Fruit fly (Drosophila melanogaster): ENCODE measurements around the gene CG43774.

CG43774 gene

dm6 chr2L:4045185-4045814 is 36.8 kb downstream of the CG43774 start (continued):
- TF ChIP-seq dati (GFP tag; IDR thresholded peaks at IDR 0.05) (no peak), CkIIα-i1 (GFP tag; IDR thresholded peaks at IDR 0.05) (no peak), mam (GFP tag; optimal IDR thresholded peaks at IDR 0.05) (no peak), seq (GFP tag; IDR thresholded peaks at IDR 0.05) (no peak), ind (GFP tag; optimal IDR thresholded peaks at IDR 0.05) (peak; percentile 17), CG9932 (GFP tag; IDR thresholded peaks at IDR 0.05) (no peak), prd (optimal IDR thresholded peaks at IDR 0.05) (no peak), prd (GFP tag; IDR thresholded peaks at IDR 0.05) (peak; percentile 77; the same call in 2 of the 3 replicates), HLHmδ (GFP tag; optimal IDR thresholded peaks at IDR 0.05) (no peak), E2f2 (GFP tag; IDR thresholded peaks at IDR 0.05) (peak; percentile 26; the same call in 1 of the 2 replicates), Ada2b (GFP tag; IDR thresholded peaks at IDR 0.05) (no peak), BEAF-32 (GFP tag; optimal IDR thresholded peaks at IDR 0.05) (no peak), CG2875 (GFP tag; optimal IDR thresholded peaks at IDR 0.05) (peak; percentile 70), CG6791 (GFP tag; IDR thresholded peaks at IDR 0.05; ENCODE audit: partially characterized antibody) (no peak), CG1647 (GFP tag; optimal IDR thresholded peaks at IDR 0.05) (no peak), Sry-δ (GFP tag; optimal IDR thresholded peaks at IDR 0.05) (peak; percentile 6), ab (GFP tag; optimal IDR thresholded peaks at IDR 0.05) (no peak), knrl (GFP tag; IDR thresholded peaks at IDR 0.05; ENCODE audit: partially characterized antibody) (no peak), lilli (GFP tag; optimal IDR thresholded peaks at IDR 0.05) (peak; percentile 16), pnt (GFP tag; optimal IDR thresholded peaks at IDR 0.05) (peak; percentile 60), Eip74EF (GFP tag; optimal IDR thresholded peaks at IDR 0.05) (peak in 1 of 2 experiments; percentile 40), CG6765 (GFP tag; optimal IDR thresholded peaks at IDR 0.05) (no peak), dm (GFP tag; optimal IDR thresholded peaks at IDR 0.05) (no peak), bcd (GFP tag; optimal IDR thresholded peaks at IDR 0.05) (peak; percentile 30), CG5245 (GFP tag; optimal IDR thresholded peaks at IDR 0.05) (peak; percentile 47), Poxn (GFP tag; IDR thresholded peaks at IDR 0.05) (no peak), CG18764 (GFP tag; optimal IDR thresholded peaks at IDR 0.05) (peak; percentile 25), CG1529 (GFP tag; optimal IDR thresholded peaks at IDR 0.05) (peak; percentile 51), CG17612 (GFP tag; IDR thresholded peaks at IDR 0.05) (no peak), Ets65A (GFP tag) (peak; percentile 88), CG6272 (GFP tag; IDR thresholded peaks at IDR 0.05) (no peak), Mad (GFP tag; optimal IDR thresholded peaks at IDR 0.05) (no peak), CG42726 (GFP tag; IDR thresholded peaks at IDR 0.05; ENCODE audit: partially characterized antibody) (no peak), CG11093 (GFP tag; IDR thresholded peaks at IDR 0.05) (0 out of 3 replicates have a peak, but pooled peaks have one; percentile 36), CG11398 (GFP tag; optimal IDR thresholded peaks at IDR 0.05) (peak; percentile 3), Tbp (GFP tag; optimal IDR thresholded peaks at IDR 0.05) (no peak), Ssrp (tag; optimal IDR thresholded peaks at IDR 0.05) (peak; percentile 73), CG6689 (GFP tag; IDR thresholded peaks at IDR 0.05) (peak; percentile 66), CG4707 (GFP tag; optimal IDR thresholded peaks at IDR 0.05) (peak; percentile 64), unc-4 (GFP tag; IDR thresholded peaks at IDR 0.05; ENCODE audit: partially characterized antibody) (no peak), HLH3B (GFP tag; IDR thresholded peaks at IDR 0.05) (peak; percentile 73), Gsc (GFP tag; IDR thresholded peaks at IDR 0.05) (0 out of 2 replicates have a peak, but pooled peaks have one; percentile 15), sens-2 (GFP tag; IDR thresholded peaks at IDR 0.05) (peak; percentile 31; the same call in 1 of the 2 replicates), YL-1 (GFP tag; optimal IDR thresholded peaks at IDR 0.05) (no peak), CG17385 (GFP tag; optimal IDR thresholded peaks at IDR 0.05) (peak; percentile 57), D19A (tag; optimal IDR thresholded peaks at IDR 0.05) (peak; percentile 66), scrt (GFP tag; optimal IDR thresholded peaks at IDR 0.05) (no peak), CG10274 (GFP tag; optimal IDR thresholded peaks at IDR 0.05) (no peak), CG31388 (GFP tag; optimal IDR thresholded peaks at IDR 0.05) (peak; percentile 5), Hr39 (optimal IDR thresholded peaks at IDR 0.05) (no peak), Med (GFP tag) (peak; percentile 71)
